Worm (Caenorhabditis elegans): ENCODE measurements around the gene vps-36.

ce11 chrV:10965501-10965900 is 5.0 kb upstream of the vps-36 start, which contains the start of the genes ctf-4 and eef-1G:
- TF ChIP-seq nhr-11 (tag; optimal IDR thresholded peaks at IDR 0.05) (peak; percentile 91), nhr-77 (tag; optimal IDR thresholded peaks at IDR 0.05) (peak; percentile 68), tbx-2 (tag; optimal IDR thresholded peaks at IDR 0.05) (peak; percentile 88), daf-12 (tag; optimal IDR thresholded peaks at IDR 0.05) (no peak), mdl-1 (tag; optimal IDR thresholded peaks at IDR 0.05) (peak; percentile 3), unc-62 (GFP tag; optimal IDR thresholded peaks at IDR 0.05) (peak; percentile 77), nhr-76 (tag; optimal IDR thresholded peaks at IDR 0.05) (peak; percentile 26), fos-1 (tag; optimal IDR thresholded peaks at IDR 0.05) (peak; percentile 72), nhr-237 (tag; optimal IDR thresholded peaks at IDR 0.05) (no peak), skn-1 (tag; optimal IDR thresholded peaks at IDR 0.05) (peak; percentile 88)

Data from whole organism, L3 larva.